Worm (Caenorhabditis elegans): Measurements from ENCODE around the gene T07C4.12.
"Not testable (repeated sequence)": the region's sequence is repeated elsewhere in the genome, so short reads cannot be mapped to it uniquely, and the experiment has no call there.

DNA sequence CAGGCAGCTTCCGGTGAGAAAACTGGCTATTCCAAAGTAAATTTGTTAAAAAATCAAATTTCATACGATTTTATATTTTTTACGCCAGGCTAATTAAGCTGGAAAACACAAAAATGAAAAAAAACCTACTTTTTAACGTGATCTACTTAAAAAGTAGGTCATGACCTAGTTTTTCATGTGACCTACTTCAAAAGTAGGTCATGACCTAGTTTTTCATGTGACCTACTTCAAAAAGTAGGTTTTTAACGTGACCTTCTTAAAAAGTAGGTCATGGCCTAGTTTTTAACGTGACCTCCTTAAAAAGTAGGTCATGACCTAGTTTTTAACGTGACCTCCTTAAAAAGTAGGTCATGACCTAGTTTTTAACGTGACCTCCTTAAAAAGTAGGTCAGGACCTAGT lies 15.8 kb downstream of the T07C4.12 start:
- TF ChIP-seq aly-2, lin-39, zag-1, ztf-11, mdl-1, lsy-2, nhr-28 (tag; optimal IDR thresholded peaks at IDR 0.05): not testable (repeated sequence)
